Worm (Caenorhabditis elegans) whole organism, late embryonic: Measurements from ENCODE around the gene lelo-2.
A peak's percentile ranks its signal among the peaks of the same experiment; 100 is the strongest.

Experiments
- C08G9.2 ChIP-seq: sonication (generic microtip); optimal IDR thresholded peaks from 2 replicates; lab custom pipeline; 2016; ENCODE audit warnings: mild to moderate bottlenecking, missing genetic modification characterization, moderate library complexity, missing compliant biosample characterization
- K02D7.2 ChIP-seq: sonication (generic microtip); optimal IDR thresholded peaks from 2 replicates; lab custom pipeline; 2017; ENCODE audit warnings: mild to moderate bottlenecking, missing genetic modification characterization, missing compliant biosample characterization
- K09A11.1 ChIP-seq: sonication (generic microtip); optimal IDR thresholded peaks from 2 replicates; lab custom pipeline; 2017; ENCODE audit warnings: antibody characterized with exemption, mild to moderate bottlenecking, missing genetic modification characterization, missing compliant biosample characterization; ENCODE audit not compliant: insufficient read depth
- Y22D7AL.16 ChIP-seq: sonication (generic microtip); optimal IDR thresholded peaks from 2 replicates; lab custom pipeline; 2016; ENCODE audit warnings: missing genetic modification characterization, missing compliant biosample characterization
- ahr-1 ChIP-seq: sonication (generic microtip); optimal IDR thresholded peaks from 2 replicates; lab custom pipeline; 2016; ENCODE audit warnings: missing genetic modification characterization, missing compliant biosample characterization
- ama-1 ChIP-seq: fragments of 150-350 bp; optimal IDR thresholded peaks from 2 replicates; lab custom pipeline; 2014
- ceh-22 ChIP-seq: sonication (generic microtip); optimal IDR thresholded peaks from 2 replicates; lab custom pipeline; 2017; ENCODE audit warnings: missing biosample characterization, missing genetic modification characterization
- ceh-24 ChIP-seq: sonication (generic microtip); optimal IDR thresholded peaks from 2 replicates; lab custom pipeline; 2016; ENCODE audit warnings: mild to moderate bottlenecking, missing genetic modification characterization, missing compliant biosample characterization
- ceh-48 ChIP-seq: sonication (generic microtip); optimal IDR thresholded peaks from 2 replicates; lab custom pipeline; 2016; ENCODE audit warnings: missing genetic modification characterization, inconsistent platforms, missing compliant biosample characterization
- ceh-9 ChIP-seq: sonication (generic microtip); optimal IDR thresholded peaks from 2 replicates; lab custom pipeline; 2016; ENCODE audit warnings: mild to moderate bottlenecking, missing genetic modification characterization, inconsistent platforms, missing compliant biosample characterization
- dmd-4 ChIP-seq: sonication (generic microtip); optimal IDR thresholded peaks from 2 replicates; lab custom pipeline; 2016; ENCODE audit warnings: borderline replicate concordance, missing genetic modification characterization, missing compliant biosample characterization
- elt-2 ChIP-seq: sonication (generic microtip); optimal IDR thresholded peaks from 2 replicates; lab custom pipeline; 2016; ENCODE audit warnings: missing genetic modification reagents, missing genetic modification characterization, missing compliant biosample characterization
- elt-4 ChIP-seq: sonication (generic microtip); optimal IDR thresholded peaks from 2 replicates; lab custom pipeline; 2016; ENCODE audit warnings: missing genetic modification characterization, missing compliant biosample characterization
- ets-4 ChIP-seq: sonication (generic microtip); optimal IDR thresholded peaks from 2 replicates; lab custom pipeline; 2016; ENCODE audit warnings: missing genetic modification characterization, missing compliant biosample characterization
- eyg-1 ChIP-seq: sonication (generic microtip); optimal IDR thresholded peaks from 2 replicates; lab custom pipeline; 2016; ENCODE audit warnings: missing genotype, missing genetic modification characterization, missing compliant biosample characterization
- gmeb-2 ChIP-seq: sonication (generic microtip); optimal IDR thresholded peaks from 2 replicates; lab custom pipeline; 2016; ENCODE audit warnings: missing genetic modification characterization, inconsistent platforms, missing compliant biosample characterization
- hlh-13 ChIP-seq: fragments of 200-800 bp; sonication (Bioruptor generic); optimal IDR thresholded peaks from 2 replicates; lab custom pipeline; 2018; ENCODE audit warnings: mild to moderate bottlenecking, missing genetic modification characterization, missing compliant biosample characterization
- hlh-15 ChIP-seq: sonication (generic microtip); optimal IDR thresholded peaks from 2 replicates; lab custom pipeline; 2016; ENCODE audit warnings: missing genetic modification characterization, missing compliant biosample characterization
- hlh-30 ChIP-seq: sonication (generic microtip); optimal IDR thresholded peaks from 2 replicates; lab custom pipeline; 2017; ENCODE audit warnings: antibody characterized with exemption, missing genetic modification characterization, missing compliant biosample characterization; ENCODE audit not compliant: insufficient read depth
- lin-11 ChIP-seq: fragments of 200-800 bp; sonication (Bioruptor generic); optimal IDR thresholded peaks from 2 replicates; lab custom pipeline; 2018; ENCODE audit warnings: mild to moderate bottlenecking, missing genetic modification characterization, missing compliant biosample characterization
- mec-3 ChIP-seq: sonication (generic microtip); optimal IDR thresholded peaks from 2 replicates; lab custom pipeline; 2016; ENCODE audit warnings: borderline replicate concordance, missing genetic modification characterization, missing compliant biosample characterization
- nfya-1 ChIP-seq: sonication (generic microtip); optimal IDR thresholded peaks from 2 replicates; lab custom pipeline; 2017; ENCODE audit warnings: missing genetic modification characterization, mild to moderate bottlenecking, missing compliant biosample characterization, antibody characterized with exemption, moderate library complexity
- nhr-11 ChIP-seq: fragments of 150-350 bp; optimal IDR thresholded peaks from 2 replicates; lab custom pipeline; 2014; ENCODE audit warnings: missing biosample characterization, missing genetic modification characterization
- nhr-232 ChIP-seq: sonication (generic microtip); optimal IDR thresholded peaks from 2 replicates; lab custom pipeline; 2016; ENCODE audit warnings: missing genetic modification characterization, missing compliant biosample characterization
- npax-4 ChIP-seq: sonication (generic microtip); optimal IDR thresholded peaks from 2 replicates; lab custom pipeline; 2016; ENCODE audit warnings: missing genetic modification characterization, missing compliant biosample characterization
- odd-2 ChIP-seq: sonication (generic microtip); optimal IDR thresholded peaks from 2 replicates; lab custom pipeline; 2017; ENCODE audit warnings: antibody characterized with exemption, mild to moderate bottlenecking, missing genetic modification characterization, missing compliant biosample characterization
- pat-9 ChIP-seq: fragments of 200-800 bp; sonication (Bioruptor generic); optimal IDR thresholded peaks from 2 replicates; lab custom pipeline; 2018; ENCODE audit warnings: mild to moderate bottlenecking, missing genetic modification characterization, moderate library complexity, missing compliant biosample characterization
- pha-4 ChIP-seq: fragments of 150-350 bp; optimal IDR thresholded peaks from 2 replicates; lab custom pipeline; 2018; ENCODE audit warnings: missing biosample characterization, missing genetic modification reagents, missing genetic modification characterization
- pros-1 ChIP-seq: fragments of 150-350 bp; optimal IDR thresholded peaks from 2 replicates; lab custom pipeline; 2014; ENCODE audit warnings: missing biosample characterization, missing genetic modification reagents, missing genetic modification characterization
- ref-2 ChIP-seq: sonication (generic microtip); optimal IDR thresholded peaks from 2 replicates; lab custom pipeline; 2016; ENCODE audit warnings: missing genetic modification characterization, missing compliant biosample characterization
- rnt-1 ChIP-seq: sonication (generic microtip); optimal IDR thresholded peaks from 2 replicates; lab custom pipeline; 2016; ENCODE audit warnings: missing genetic modification characterization, missing compliant biosample characterization
- sdc-2 ChIP-seq: sonication (generic microtip); optimal IDR thresholded peaks from 2 replicates; lab custom pipeline; 2016; ENCODE audit warnings: missing genotype, missing genetic modification characterization, missing compliant biosample characterization
- sox-2 ChIP-seq: fragments of 200-800 bp; sonication (Bioruptor generic); IDR thresholded peaks from 2 replicates; pipeline ENCODE4 v1.3.6; 2022; ENCODE audit warnings: missing genetic modification reagents, missing genetic modification characterization, missing compliant biosample characterization
- tbx-7 ChIP-seq: sonication (generic microtip); optimal IDR thresholded peaks from 2 replicates; lab custom pipeline; 2016; ENCODE audit warnings: missing genotype, missing genetic modification characterization, missing compliant biosample characterization
- unc-3 ChIP-seq, 2 experiments: fragments of 200-800 bp in 1 of 2; sonication (Bioruptor generic) in 1 of 2; sonication (generic microtip) in 1 of 2; conservative IDR thresholded peaks in 1 of 2; optimal IDR thresholded peaks in 1 of 2; 2 replicates each; pipeline versions ENCODE4 v1.3.6 to Lab custom; 2016 to 2022; ENCODE audit warnings: missing compliant biosample characterization in 2 of 2, missing genetic modification characterization in 2 of 2, missing genetic modification reagents in 1 of 2
- unc-42 ChIP-seq: sonication (generic microtip); optimal IDR thresholded peaks from 2 replicates; lab custom pipeline; 2016; ENCODE audit warnings: missing genotype, missing genetic modification characterization, missing compliant biosample characterization

The lelo-2 gene

ce11 chrIII:1439609-1440008 lies 12.6 kb upstream of the lelo-2 start:
- TF ChIP-seq pros-1 (tag; lab: Kevin White, UChicago) (no peak), elt-4 (tag; lab: Kevin White, UChicago) (peak; percentile 17)

- peak; percentile 99 for TF ChIP-seq nfya-1
- TF ChIP-seq nhr-11 (tag; lab: Kevin White, UChicago), result no peak
Measured at ce11 chrIII:1436738-1437137, 9.7 kb upstream of the lelo-2 start.

- no peak for TF ChIP-seq mec-3 (tag; lab: Kevin White, UChicago)
- no peak for TF ChIP-seq sox-2 (GFP tag; lab: Robert Waterston, UW)
- peak; percentile 18 for TF ChIP-seq nfya-1
- no peak for TF ChIP-seq eyg-1 (tag; lab: Kevin White, UChicago)
- TF ChIP-seq ahr-1 (tag; lab: Kevin White, UChicago), result no peak
- no peak for TF ChIP-seq nhr-232 (tag; lab: Kevin White, UChicago)
- peak; percentile 54 for TF ChIP-seq ref-2 (tag; lab: Kevin White, UChicago)
- TF ChIP-seq odd-2, result no peak
Measured at ce11 chrIII:1429920-1430437, 3.0 kb upstream of the lelo-2 start.

ce11 chrIII:1429275-1429674 lies 2.2 kb upstream of the lelo-2 start:
- no peak for TF ChIP-seq sdc-2 (tag; lab: Kevin White, UChicago)
- no peak for TF ChIP-seq hlh-30 (tag; lab: Kevin White, UChicago)
- no peak for TF ChIP-seq C08G9.2 (tag; lab: Kevin White, UChicago)
- no peak for TF ChIP-seq K09A11.1 (tag; lab: Kevin White, UChicago)
- no peak for TF ChIP-seq hlh-13 (GFP tag; lab: Kevin White, UChicago)
- TF ChIP-seq ceh-24 (tag; lab: Kevin White, UChicago), result no peak
- TF ChIP-seq ceh-48 (tag; lab: Kevin White, UChicago), result no peak
- TF ChIP-seq ets-4 (tag; lab: Kevin White, UChicago), result no peak
- TF ChIP-seq unc-42, result no peak
- TF ChIP-seq ref-2 (tag; lab: Kevin White, UChicago), result no peak
- TF ChIP-seq pat-9 (tag; lab: Kevin White, UChicago), result no peak
- no peak for TF ChIP-seq hlh-15 (tag; lab: Kevin White, UChicago)
- TF ChIP-seq K02D7.2 (tag; lab: Kevin White, UChicago), result no peak
- no peak for TF ChIP-seq unc-3 (GFP tag; conservative IDR thresholded peaks at IDR 0.05; lab: Robert Waterston, UW)
- no peak for TF ChIP-seq unc-3 (tag; optimal IDR thresholded peaks at IDR 0.05; lab: Kevin White, UChicago)
- TF ChIP-seq rnt-1 (tag; lab: Kevin White, UChicago), result no peak
- no peak for TF ChIP-seq Y22D7AL.16 (tag; lab: Kevin White, UChicago)
- TF ChIP-seq npax-4 (tag; lab: Kevin White, UChicago), result no peak

ce11 chrIII:1428448-1428847 lies 1.4 kb upstream of the lelo-2 start:
- no peak for TF ChIP-seq elt-2
- TF ChIP-seq lin-11 (tag; lab: Kevin White, UChicago), result no peak
- TF ChIP-seq ama-1 (lab: Kevin White, UChicago), result no peak
- TF ChIP-seq ceh-9 (tag; lab: Kevin White, UChicago), result no peak
- no peak for TF ChIP-seq tbx-7 (tag; lab: Kevin White, UChicago)
- no peak for TF ChIP-seq dmd-4 (tag; lab: Kevin White, UChicago)
- TF ChIP-seq ceh-22 (tag; lab: Kevin White, UChicago), result no peak
- no peak for TF ChIP-seq gmeb-2 (tag; lab: Kevin White, UChicago)
- no peak for TF ChIP-seq Y22D7AL.16 (tag; lab: Kevin White, UChicago)
- TF ChIP-seq pha-4 (tag; lab: Kevin White, UChicago), result no peak
- no peak for TF ChIP-seq mec-3 (tag; lab: Kevin White, UChicago)
- TF ChIP-seq sdc-2 (tag; lab: Kevin White, UChicago), result no peak
